Worm (Caenorhabditis elegans) whole organism, early embryonic: ENCODE measurements around the gene let-711.

Source experiments
- B0310.2 ChIP-seq: sonication (generic microtip); optimal IDR thresholded peaks from 2 replicates; lab custom pipeline; 2016; ENCODE audit warnings: mild to moderate bottlenecking, missing genetic modification characterization, missing compliant biosample characterization
- F13C5.2 ChIP-seq: sonication (generic microtip); optimal IDR thresholded peaks from 2 replicates; lab custom pipeline; 2017; ENCODE audit warnings: mild to moderate bottlenecking, missing genetic modification characterization, inconsistent platforms, missing compliant biosample characterization
- aly-1 ChIP-seq: sonication (generic microtip); optimal IDR thresholded peaks from 2 replicates; lab custom pipeline; 2016; ENCODE audit warnings: missing genetic modification characterization, missing compliant biosample characterization
- ama-1 ChIP-seq: fragments of 150-350 bp; optimal IDR thresholded peaks from 2 replicates; lab custom pipeline; 2014
- ceh-13 ChIP-seq: fragments of 200-800 bp; sonication (Bioruptor generic); optimal IDR thresholded peaks from 2 replicates; lab custom pipeline; 2018; ENCODE audit warnings: mild to moderate bottlenecking, missing genetic modification characterization, missing compliant biosample characterization
- ceh-36 ChIP-seq: sonication (generic microtip); optimal IDR thresholded peaks from 2 replicates; lab custom pipeline; 2016; ENCODE audit warnings: missing genetic modification characterization, inconsistent platforms, missing compliant biosample characterization
- ets-7 ChIP-seq: sonication (generic microtip); optimal IDR thresholded peaks from 2 replicates; lab custom pipeline; 2016; ENCODE audit warnings: missing genotype, missing genetic modification characterization, missing compliant biosample characterization
- flt-1 ChIP-seq: fragments of 200-800 bp; sonication (Bioruptor generic); IDR thresholded peaks from 2 replicates; pipeline ENCODE4 v1.3.6; 2022; ENCODE audit warnings: missing genetic modification characterization, missing compliant biosample characterization
- hmbx-1 ChIP-seq: sonication (generic microtip); optimal IDR thresholded peaks from 2 replicates; lab custom pipeline; 2016; ENCODE audit warnings: mild to moderate bottlenecking, missing genetic modification characterization, missing compliant biosample characterization
- hmg-4 ChIP-seq: fragments of 200-800 bp; sonication (Bioruptor generic); optimal IDR thresholded peaks from 2 replicates; lab custom pipeline; 2018; ENCODE audit warnings: mild to moderate bottlenecking, missing genetic modification characterization, missing compliant biosample characterization
- hnd-1 ChIP-seq: sonication (generic microtip); optimal IDR thresholded peaks from 2 replicates; lab custom pipeline; 2016; ENCODE audit warnings: missing genetic modification characterization, missing compliant biosample characterization
- pes-1 ChIP-seq: fragments of 200-800 bp; sonication (Bioruptor generic); IDR thresholded peaks from 2 replicates; pipeline ENCODE4 v1.3.6; 2022; ENCODE audit warnings: missing genetic modification reagents, missing genetic modification characterization, missing compliant biosample characterization
- scrt-1 ChIP-seq: fragments of 200-800 bp; sonication (Bioruptor generic); IDR thresholded peaks from 2 replicates; pipeline ENCODE4 v1.3.6; 2022; ENCODE audit warnings: missing genetic modification characterization, missing compliant biosample characterization
- sea-1 ChIP-seq: fragments of 200-800 bp; sonication (Bioruptor generic); conservative IDR thresholded peaks from 2 replicates; pipeline ENCODE4 v1.3.6; 2022; ENCODE audit warnings: missing genetic modification characterization, missing compliant biosample characterization
- tbx-11 ChIP-seq: fragments of 200-800 bp; sonication (Bioruptor generic); IDR thresholded peaks from 2 replicates; pipeline ENCODE4 v1.3.6; 2022; ENCODE audit warnings: missing genetic modification characterization, missing compliant biosample characterization
- tbx-37 ChIP-seq: fragments of 200-800 bp; sonication (Bioruptor generic); conservative IDR thresholded peaks from 2 replicates; pipeline ENCODE4 v1.3.6; 2022; ENCODE audit warnings: missing genetic modification reagents, missing genetic modification characterization, missing compliant biosample characterization
- tra-4 ChIP-seq: sonication (generic microtip); optimal IDR thresholded peaks from 2 replicates; lab custom pipeline; 2017; ENCODE audit warnings: missing genetic modification characterization, missing compliant biosample characterization

Gene let-711

ce11 chrIII:6946382-6946781 lies at the start of gene let-711:
Gene let-711, plus strand, starts transcription at chrIII:6946718.
- no peak for TF ChIP-seq sea-1 (GFP tag; lab: Robert Waterston, UW)
- no peak for TF ChIP-seq pes-1 (GFP tag; lab: Robert Waterston, UW)
- no peak for TF ChIP-seq ceh-13 (GFP tag; lab: Kevin White, UChicago)
- no peak for TF ChIP-seq hmg-4 (GFP tag; lab: Kevin White, UChicago)
- TF ChIP-seq aly-1 (tag; lab: Kevin White, UChicago) = no peak
- TF ChIP-seq ets-7 (tag; lab: Kevin White, UChicago) = no peak
- TF ChIP-seq flt-1 (GFP tag; lab: Robert Waterston, UW) = no peak
- TF ChIP-seq hnd-1 = no peak
- TF ChIP-seq hmbx-1 = no peak
- no peak for TF ChIP-seq B0310.2 (tag; lab: Kevin White, UChicago)
- TF ChIP-seq tbx-11 (GFP tag; lab: Robert Waterston, UW) = no peak
- no peak for TF ChIP-seq tra-4 (tag; lab: Kevin White, UChicago)
- TF ChIP-seq tbx-37 (GFP tag; lab: Robert Waterston, UW) = no peak
- TF ChIP-seq scrt-1 (GFP tag; lab: Robert Waterston, UW) = no peak
- no peak for TF ChIP-seq ceh-36 (tag; lab: Kevin White, UChicago)
- TF ChIP-seq F13C5.2 (tag; lab: Kevin White, UChicago) = no peak
- no peak for TF ChIP-seq ama-1 (lab: Kevin White, UChicago)

DNA sequence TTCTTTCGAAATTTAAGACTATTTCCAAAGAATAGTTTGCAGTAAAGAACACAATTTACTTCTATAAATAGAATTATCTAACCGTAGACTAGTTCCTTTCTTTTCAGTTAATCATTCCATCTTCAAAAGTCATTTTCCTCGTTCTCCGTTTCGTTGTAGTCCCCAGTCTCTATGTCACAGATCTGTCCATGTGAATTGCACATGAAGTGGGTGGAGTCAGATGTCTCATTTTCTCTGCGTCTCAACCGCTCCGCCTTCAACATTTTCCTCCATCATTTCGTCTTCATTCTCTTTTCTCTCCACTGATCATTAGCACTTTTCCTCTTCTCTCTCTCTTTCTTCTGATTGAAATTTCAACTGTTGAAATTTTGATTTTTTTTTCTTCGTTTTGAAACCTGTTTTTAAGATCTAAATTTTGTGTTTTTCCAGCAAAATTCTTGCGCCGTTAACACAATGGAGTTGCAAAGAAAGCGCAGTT lies 48.9 kb upstream of the let-711 start, which contains the start of gene T07E3.4:
Gene T07E3.4 (plus strand): TSS at position 428 of the 478 bp plus-strand sequence.
- TF ChIP-seq tbx-37 (GFP tag; lab: Robert Waterston, UW) (no peak), hnd-1 (no peak), ceh-36 (tag; lab: Kevin White, UChicago) (no peak), ama-1 (lab: Kevin White, UChicago) (no peak), F13C5.2 (tag; lab: Kevin White, UChicago) (no peak), aly-1 (tag; lab: Kevin White, UChicago) (no peak), ets-7 (tag; lab: Kevin White, UChicago) (no peak), scrt-1 (GFP tag; lab: Robert Waterston, UW) (no peak), tra-4 (tag; lab: Kevin White, UChicago) (no peak), flt-1 (GFP tag; lab: Robert Waterston, UW) (no peak), pes-1 (GFP tag; lab: Robert Waterston, UW) (no peak), ceh-13 (GFP tag; lab: Kevin White, UChicago) (no peak), tbx-11 (GFP tag; lab: Robert Waterston, UW) (no peak), hmbx-1 (no peak), B0310.2 (tag; lab: Kevin White, UChicago) (no peak), sea-1 (GFP tag; lab: Robert Waterston, UW) (no peak), hmg-4 (GFP tag; lab: Kevin White, UChicago) (no peak)

ce11 chrIII:6898518-6898917 lies 48.0 kb upstream of the let-711 start:
- TF ChIP-seq ets-7 (tag; lab: Kevin White, UChicago) (no peak), F13C5.2 (tag; lab: Kevin White, UChicago) (no peak), ceh-36 (tag; lab: Kevin White, UChicago) (no peak), hmbx-1 (no peak), hmg-4 (GFP tag; lab: Kevin White, UChicago) (no peak), pes-1 (GFP tag; lab: Robert Waterston, UW) (no peak), tbx-11 (GFP tag; lab: Robert Waterston, UW) (no peak), B0310.2 (tag; lab: Kevin White, UChicago) (no peak)

- no peak for TF ChIP-seq tbx-37 (GFP tag; lab: Robert Waterston, UW)
- no peak for TF ChIP-seq tbx-11 (GFP tag; lab: Robert Waterston, UW)
- no peak for TF ChIP-seq B0310.2 (tag; lab: Kevin White, UChicago)
- TF ChIP-seq aly-1 (tag; lab: Kevin White, UChicago) = no peak
- no peak for TF ChIP-seq ceh-13 (GFP tag; lab: Kevin White, UChicago)
- TF ChIP-seq flt-1 (GFP tag; lab: Robert Waterston, UW) = no peak
- TF ChIP-seq ceh-36 (tag; lab: Kevin White, UChicago) = no peak
- TF ChIP-seq hmbx-1 = no peak
- TF ChIP-seq hmg-4 (GFP tag; lab: Kevin White, UChicago) = no peak
- no peak for TF ChIP-seq F13C5.2 (tag; lab: Kevin White, UChicago)
- no peak for TF ChIP-seq ets-7 (tag; lab: Kevin White, UChicago)
Observed at ce11 chrIII:6900609-6901008, 45.9 kb upstream of the let-711 start.

ce11 chrIII:6903056-6903977 lies 43.2 kb upstream of the let-711 start, which contains the start of the genes brc-2 and T07E3.3:
Gene brc-2, minus strand, starts transcription at chrIII:6903106.
Gene T07E3.3, plus strand, starts transcription at chrIII:6903877.
- no peak for TF ChIP-seq F13C5.2 (tag; lab: Kevin White, UChicago)
- no peak for TF ChIP-seq ceh-13 (GFP tag; lab: Kevin White, UChicago)
- TF ChIP-seq scrt-1 (GFP tag; lab: Robert Waterston, UW) = no peak
- TF ChIP-seq tbx-37 (GFP tag; lab: Robert Waterston, UW) = no peak
- no peak for TF ChIP-seq hmg-4 (GFP tag; lab: Kevin White, UChicago)
- no peak for TF ChIP-seq ama-1 (lab: Kevin White, UChicago)

ce11 chrIII:6904468-6904867 lies 42.0 kb upstream of the let-711 start:
- TF ChIP-seq tbx-11 (GFP tag; lab: Robert Waterston, UW) (no peak), hmg-4 (GFP tag; lab: Kevin White, UChicago) (no peak), ceh-36 (tag; lab: Kevin White, UChicago) (no peak), ceh-13 (GFP tag; lab: Kevin White, UChicago) (no peak), scrt-1 (GFP tag; lab: Robert Waterston, UW) (no peak), ama-1 (lab: Kevin White, UChicago) (no peak), F13C5.2 (tag; lab: Kevin White, UChicago) (no peak), flt-1 (GFP tag; lab: Robert Waterston, UW) (no peak), B0310.2 (tag; lab: Kevin White, UChicago) (no peak), tra-4 (tag; lab: Kevin White, UChicago) (no peak)
